Fruit fly (Drosophila melanogaster): ENCODE results near the gene CG14223.

The CG14223 gene

dm6 chrX:19692951-19693698 is 29.4 kb upstream of the CG14223 start, which contains the start of gene Mer (continued):
- TF ChIP-seq Lhr (GFP tag; optimal IDR thresholded peaks at IDR 0.05) (peak; percentile 53), CG14667 (GFP tag; IDR thresholded peaks at IDR 0.05) (peak; percentile 52; the same call in 1 of the 2 replicates), dati (GFP tag; IDR thresholded peaks at IDR 0.05) (peak; percentile 63; the same call in 1 of the 2 replicates), CG9876 (GFP tag; optimal IDR thresholded peaks at IDR 0.05) (peak; percentile 67), Blimp-1 (GFP tag; optimal IDR thresholded peaks at IDR 0.05) (peak; percentile 75), CoRest (tag; optimal IDR thresholded peaks at IDR 0.05) (peak; percentile 81), gro (GFP tag; optimal IDR thresholded peaks at IDR 0.05) (peak; percentile 79), Gug (GFP tag; IDR thresholded peaks at IDR 0.05) (peak; percentile 65; the same call in 2 of the 4 replicates), CG1603 (tag; optimal IDR thresholded peaks at IDR 0.05) (peak; percentile 93), CG6689 (GFP tag; IDR thresholded peaks at IDR 0.05) (peak; percentile 74), C15 (GFP tag; IDR thresholded peaks at IDR 0.05) (no peak), CG4328 (GFP tag; optimal IDR thresholded peaks at IDR 0.05) (peak; percentile 74), Aef1 (GFP tag; IDR thresholded peaks at IDR 0.05) (peak; percentile 77), phol (tag; optimal IDR thresholded peaks at IDR 0.05) (peak; percentile 81), YL-1 (GFP tag; optimal IDR thresholded peaks at IDR 0.05) (peak; percentile 71), tll (GFP tag; optimal IDR thresholded peaks at IDR 0.05) (no peak), Sox102F (GFP tag; optimal IDR thresholded peaks at IDR 0.05) (no peak), H2.0 (GFP tag; IDR thresholded peaks at IDR 0.05) (peak; percentile 64), sc (optimal IDR thresholded peaks at IDR 0.05) (no peak), sc (GFP tag; optimal IDR thresholded peaks at IDR 0.05) (no peak), CG10209 (GFP tag; optimal IDR thresholded peaks at IDR 0.05) (peak; percentile 82), nmo (GFP tag; optimal IDR thresholded peaks at IDR 0.05) (peak; percentile 86), fru (optimal IDR thresholded peaks at IDR 0.05) (no peak), fd64A (GFP tag; optimal IDR thresholded peaks at IDR 0.05) (peak; percentile 62), CG15011 (GFP tag; optimal IDR thresholded peaks at IDR 0.05) (no peak), CG17802 (tag; optimal IDR thresholded peaks at IDR 0.05) (peak; percentile 39), CG17361 (GFP tag; IDR thresholded peaks at IDR 0.05) (peak; percentile 79), CG30403 (GFP tag; optimal IDR thresholded peaks at IDR 0.05) (peak; percentile 84), sim (GFP tag; IDR thresholded peaks at IDR 0.05) (peak; percentile 67), pan (optimal IDR thresholded peaks at IDR 0.05) (no peak), pan (GFP tag; optimal IDR thresholded peaks at IDR 0.05 in 1 of 2, IDR thresholded peaks at IDR 0.05 in 1 of 2) (peak in 1 of 2 experiments; percentile 87), al (GFP tag; IDR thresholded peaks at IDR 0.05) (peak; percentile 81), Atf6 (GFP tag; IDR thresholded peaks at IDR 0.05) (peak; percentile 86), cg (GFP tag; optimal IDR thresholded peaks at IDR 0.05) (no peak), aop (GFP tag; IDR thresholded peaks at IDR 0.05) (no peak), btn (GFP tag; optimal IDR thresholded peaks at IDR 0.05) (peak; percentile 74), gsb (GFP tag; IDR thresholded peaks at IDR 0.05) (peak; percentile 71), CG12659 (GFP tag; optimal IDR thresholded peaks at IDR 0.05) (peak; percentile 90), CG12104 (GFP tag; optimal IDR thresholded peaks at IDR 0.05) (peak; percentile 6), Sox100B (GFP tag; optimal IDR thresholded peaks at IDR 0.05) (no peak), CG12744 (GFP tag; optimal IDR thresholded peaks at IDR 0.05) (peak; percentile 49), Nf-YB (GFP tag; optimal IDR thresholded peaks at IDR 0.05) (peak; percentile 68), NC2β (GFP tag; optimal IDR thresholded peaks at IDR 0.05) (peak; percentile 79), br (optimal IDR thresholded peaks at IDR 0.05) (no peak), inv (GFP tag; IDR thresholded peaks at IDR 0.05; ENCODE audit: partially characterized antibody) (no peak), pnt (GFP tag; optimal IDR thresholded peaks at IDR 0.05) (peak; percentile 76), chinmo (GFP tag; IDR thresholded peaks at IDR 0.05; ENCODE audit: partially characterized antibody) (no peak), Dfd (GFP tag; optimal IDR thresholded peaks at IDR 0.05) (no peak), Fer2 (tag; optimal IDR thresholded peaks at IDR 0.05) (peak; percentile 35), Hmr (GFP tag; optimal IDR thresholded peaks at IDR 0.05) (peak; percentile 87)

Data from whole organism, embryonic.